Worm (Caenorhabditis elegans) whole organism, L4/young adult: ENCODE measurements around the gene lys-5.

Experiments used
- W03F9.2 ChIP-seq: fragments of 150-350 bp; optimal IDR thresholded peaks from 2 replicates; lab custom pipeline; 2014; ENCODE audit warnings: missing biosample characterization, missing genetic modification characterization
- dao-5 ChIP-seq: sonication (generic microtip); optimal IDR thresholded peaks from 2 replicates; lab custom pipeline; 2016; ENCODE audit warnings: missing genotype, missing genetic modification characterization, moderate library complexity, missing compliant biosample characterization
- him-1 ChIP-seq: sonication (generic microtip); optimal IDR thresholded peaks from 2 replicates; lab custom pipeline; 2016; ENCODE audit warnings: missing genotype, missing genetic modification reagents, missing genetic modification characterization, missing compliant biosample characterization

The lys-5 gene

DNA sequence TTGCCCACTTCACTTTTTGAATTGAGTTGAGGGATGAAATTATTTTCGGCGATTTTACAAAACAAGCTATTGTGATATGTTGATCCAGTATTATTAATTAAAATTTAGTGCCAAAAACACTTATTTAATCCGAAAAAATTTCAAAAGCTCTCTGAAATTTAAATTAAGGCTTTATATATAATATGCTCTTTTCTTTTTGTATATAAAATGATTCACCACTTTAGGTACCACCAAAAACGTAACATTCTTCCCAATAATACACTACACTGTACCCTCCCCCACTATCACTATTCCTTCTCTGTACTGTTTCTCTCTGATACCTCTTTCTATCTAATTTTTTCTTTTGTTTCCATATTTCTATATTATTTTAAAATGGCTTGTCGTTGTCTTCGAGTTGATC lies 18.4 kb upstream of the lys-5 start, which contains the start of gene prx-2:
TSS of gene prx-2 (plus strand) at position 301 of the 400 bp plus-strand sequence.
- TF ChIP-seq W03F9.2 (tag; lab: Kevin White, UChicago) (no peak), dao-5 (tag; lab: Kevin White, UChicago) (no peak), him-1 (tag; lab: Kevin White, UChicago) (no peak)

- TF ChIP-seq him-1 (tag; lab: Kevin White, UChicago) (no peak), W03F9.2 (tag; lab: Kevin White, UChicago) (no peak), dao-5 (tag; lab: Kevin White, UChicago) (no peak)
These were observed 16.4 kb upstream of the lys-5 start, which contains the start of gene ZK809.1 for ce11 chrIV:11641802-11642201. ZK809.1 (plus strand) TSS chrIV:11642102.

DNA sequence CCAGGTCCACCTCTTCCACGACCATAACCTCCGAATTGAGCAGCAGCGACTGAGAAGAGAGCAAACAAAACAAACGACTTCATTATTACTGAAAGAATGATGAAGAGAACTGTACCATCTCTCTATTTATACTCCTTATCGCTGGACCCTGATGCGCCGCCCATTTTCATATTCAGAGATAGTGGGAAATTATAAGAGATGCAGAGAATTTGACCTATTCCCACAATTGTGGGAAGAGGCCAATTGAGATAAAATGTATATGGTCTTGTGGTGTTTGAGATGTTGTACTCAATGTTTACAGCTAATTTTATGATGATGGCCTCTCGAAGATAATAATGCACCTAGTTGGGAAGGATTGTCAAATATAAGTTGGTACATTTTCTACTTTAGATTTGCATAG lies 15.5 kb upstream of the lys-5 start, which contains the start of gene ttr-50:
TSS of gene ttr-50 (minus strand) at position 101 of the 400 bp plus-strand sequence.
- TF ChIP-seq W03F9.2 (tag; lab: Kevin White, UChicago): no peak
- TF ChIP-seq him-1 (tag; lab: Kevin White, UChicago): no peak
- no peak for TF ChIP-seq dao-5 (tag; lab: Kevin White, UChicago)

DNA sequence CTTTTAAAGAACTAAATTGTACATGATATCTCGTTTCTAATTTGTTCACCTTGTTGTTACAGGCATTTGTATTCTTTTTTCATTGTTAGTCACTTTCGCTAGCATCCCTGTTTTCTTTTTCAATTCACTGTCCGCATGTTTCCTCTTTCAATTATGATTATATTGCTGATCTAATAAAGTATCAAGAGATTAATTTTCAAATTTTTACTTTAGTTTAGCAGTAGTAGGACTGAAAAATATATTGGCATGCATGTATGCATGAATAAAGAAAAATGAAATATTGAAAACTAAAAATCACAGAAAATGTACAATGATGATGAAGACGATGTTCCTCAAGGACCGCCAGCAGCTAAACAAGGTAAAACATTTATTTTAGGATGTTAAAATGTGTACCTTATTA lies 12.6 kb upstream of the lys-5 start, which contains the start of gene rbm-17:
TSS of gene rbm-17 (plus strand) at position 301 of the 400 bp plus-strand sequence.
- TF ChIP-seq him-1 (tag; lab: Kevin White, UChicago) (no peak), W03F9.2 (tag; lab: Kevin White, UChicago) (no peak), dao-5 (tag; lab: Kevin White, UChicago) (no peak)

- TF ChIP-seq W03F9.2 (tag; lab: Kevin White, UChicago) (no peak), dao-5 (tag; lab: Kevin White, UChicago) (no peak), him-1 (tag; lab: Kevin White, UChicago) (no peak)
These were observed 11.0 kb upstream of the lys-5 start, which contains the start of gene F58B3.6 for ce11 chrIV:11636409-11636723. F58B3.6 (plus strand) TSS chrIV:11636648.

ce11 chrIV:11635437-11636408 lies 10.3 kb upstream of the lys-5 start, which contains the start of gene mars-1:
mars-1 (minus strand) TSS chrIV:11635487.
- no peak for TF ChIP-seq dao-5 (tag; lab: Kevin White, UChicago)
- peak; percentile 66 for TF ChIP-seq W03F9.2 (tag; lab: Kevin White, UChicago)
- TF ChIP-seq him-1 (tag; lab: Kevin White, UChicago): no peak

ce11 chrIV:11631750-11632149 lies 6.4 kb upstream of the lys-5 start, which contains the start of gene F58B3.4:
F58B3.4 (minus strand) TSS chrIV:11631850.
- TF ChIP-seq W03F9.2 (tag; lab: Kevin White, UChicago) (no peak), dao-5 (tag; lab: Kevin White, UChicago) (no peak), him-1 (tag; lab: Kevin White, UChicago) (no peak)

ce11 chrIV:11627847-11628246 lies 2.5 kb upstream of the lys-5 start, which contains the start of gene lys-6:
lys-6 (minus strand) TSS chrIV:11627947.
- TF ChIP-seq dao-5 (tag; lab: Kevin White, UChicago): no peak
- TF ChIP-seq W03F9.2 (tag; lab: Kevin White, UChicago): no peak
- TF ChIP-seq him-1 (tag; lab: Kevin White, UChicago): no peak

- no peak for TF ChIP-seq W03F9.2 (tag; lab: Kevin White, UChicago)
These were observed 1.6 kb downstream of the lys-5 start for ce11 chrIV:11623759-11624287.

DNA sequence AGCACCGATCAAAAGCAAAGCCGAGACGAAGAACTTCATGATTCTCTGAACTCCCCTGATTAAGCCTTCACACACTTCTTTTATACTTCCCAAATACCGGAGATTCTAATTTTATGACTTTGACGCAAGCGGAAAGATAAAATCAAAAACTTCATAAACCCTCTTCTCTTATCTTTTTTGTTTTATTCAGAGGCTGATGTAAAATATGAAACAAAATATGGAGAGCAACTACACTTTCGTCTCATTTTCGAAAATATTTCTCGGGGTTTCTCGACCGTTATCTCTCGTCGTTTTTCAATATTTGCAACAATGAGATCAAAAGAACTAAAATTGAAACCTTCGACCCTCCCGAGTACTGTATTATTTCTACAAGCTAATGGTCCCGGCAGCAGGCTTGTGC lies 2.3 kb downstream of the lys-5 start, which contains the start of gene lys-4:
TSS of gene lys-4 (minus strand) at position 115 of the 400 bp plus-strand sequence.
- TF ChIP-seq dao-5 (tag; lab: Kevin White, UChicago) (no peak), him-1 (tag; lab: Kevin White, UChicago) (no peak), W03F9.2 (tag; lab: Kevin White, UChicago) (no peak)

DNA sequence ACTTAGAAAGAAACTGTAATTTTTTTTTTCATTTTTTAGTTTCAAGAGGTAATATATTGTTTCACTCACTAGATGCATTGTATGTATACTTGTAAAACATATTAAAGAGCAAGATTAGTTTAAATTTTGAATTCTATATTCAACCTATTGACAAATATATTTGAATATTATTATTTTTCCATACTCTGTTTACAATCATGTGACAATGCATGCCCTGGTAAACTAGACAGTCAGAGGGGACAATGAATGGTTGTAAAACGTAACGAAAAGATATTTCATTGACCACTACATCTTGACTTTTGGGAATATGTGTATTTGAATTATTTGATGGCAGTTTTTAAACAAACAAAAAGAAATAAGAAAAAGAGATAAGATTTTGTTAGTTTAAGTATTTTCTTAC lies 3.0 kb downstream of the lys-5 start:
- TF ChIP-seq dao-5 (tag; lab: Kevin White, UChicago): no peak
- TF ChIP-seq W03F9.2 (tag; lab: Kevin White, UChicago): no peak
- TF ChIP-seq him-1 (tag; lab: Kevin White, UChicago): no peak

ce11 chrIV:11620909-11621308 lies 4.5 kb downstream of the lys-5 start, which contains the start of gene dsl-5:
dsl-5 (minus strand) TSS chrIV:11621009.
- no peak for TF ChIP-seq W03F9.2 (tag; lab: Kevin White, UChicago)
- TF ChIP-seq dao-5 (tag; lab: Kevin White, UChicago): no peak
- TF ChIP-seq him-1 (tag; lab: Kevin White, UChicago): no peak

DNA sequence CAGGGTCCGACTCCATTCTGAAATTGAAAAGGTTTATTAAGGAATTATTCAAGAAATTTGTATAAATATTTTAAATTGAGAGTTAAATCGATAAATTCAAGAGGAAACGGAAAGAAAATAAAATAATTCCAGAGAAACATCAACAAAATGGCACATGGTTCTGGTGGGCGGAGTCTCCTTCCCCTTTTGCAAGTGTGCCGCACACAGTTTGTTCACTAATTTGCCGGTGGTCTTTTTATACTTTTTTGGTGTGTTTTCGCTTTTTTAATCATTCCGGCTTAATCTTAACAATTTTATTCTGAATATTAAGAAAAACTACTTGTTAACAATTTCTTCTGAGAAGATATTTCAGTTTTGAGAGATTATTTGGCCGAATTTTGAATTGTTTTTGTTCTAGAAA lies 20.5 kb downstream of the lys-5 start, which contains the start of the genes ragc-1 and Y24F12A.1:
TSS of gene ragc-1 (minus strand) at position 25 of the 400 bp plus-strand sequence.
TSS of gene Y24F12A.1 (plus strand) at position 346 of the 400 bp plus-strand sequence.
- no peak for TF ChIP-seq him-1 (tag; lab: Kevin White, UChicago)
- peak; percentile 89 for TF ChIP-seq W03F9.2 (tag; lab: Kevin White, UChicago)
- TF ChIP-seq dao-5 (tag; lab: Kevin White, UChicago): no peak
